Worm (Caenorhabditis elegans) whole organism, early embryonic: ENCODE results near the gene F58F9.4.

ENCODE experiments used
- B0310.2 ChIP-seq: sonication (generic microtip); optimal IDR thresholded peaks from 2 replicates; lab custom pipeline; 2016; ENCODE audit warnings: mild to moderate bottlenecking, missing genetic modification characterization, missing compliant biosample characterization
- F13C5.2 ChIP-seq: sonication (generic microtip); optimal IDR thresholded peaks from 2 replicates; lab custom pipeline; 2017; ENCODE audit warnings: mild to moderate bottlenecking, missing genetic modification characterization, inconsistent platforms, missing compliant biosample characterization
- aly-1 ChIP-seq: sonication (generic microtip); optimal IDR thresholded peaks from 2 replicates; lab custom pipeline; 2016; ENCODE audit warnings: missing genetic modification characterization, missing compliant biosample characterization
- ama-1 ChIP-seq: fragments of 150-350 bp; optimal IDR thresholded peaks from 2 replicates; lab custom pipeline; 2014
- ceh-13 ChIP-seq: fragments of 200-800 bp; sonication (Bioruptor generic); optimal IDR thresholded peaks from 2 replicates; lab custom pipeline; 2018; ENCODE audit warnings: mild to moderate bottlenecking, missing genetic modification characterization, missing compliant biosample characterization
- ceh-36 ChIP-seq: sonication (generic microtip); optimal IDR thresholded peaks from 2 replicates; lab custom pipeline; 2016; ENCODE audit warnings: missing genetic modification characterization, inconsistent platforms, missing compliant biosample characterization
- ets-7 ChIP-seq: sonication (generic microtip); optimal IDR thresholded peaks from 2 replicates; lab custom pipeline; 2016; ENCODE audit warnings: missing genotype, missing genetic modification characterization, missing compliant biosample characterization
- flt-1 ChIP-seq: fragments of 200-800 bp; sonication (Bioruptor generic); IDR thresholded peaks from 2 replicates; pipeline ENCODE4 v1.3.6; 2022; ENCODE audit warnings: missing genetic modification characterization, missing compliant biosample characterization
- hmbx-1 ChIP-seq: sonication (generic microtip); optimal IDR thresholded peaks from 2 replicates; lab custom pipeline; 2016; ENCODE audit warnings: mild to moderate bottlenecking, missing genetic modification characterization, missing compliant biosample characterization
- hmg-4 ChIP-seq: fragments of 200-800 bp; sonication (Bioruptor generic); optimal IDR thresholded peaks from 2 replicates; lab custom pipeline; 2018; ENCODE audit warnings: mild to moderate bottlenecking, missing genetic modification characterization, missing compliant biosample characterization
- hnd-1 ChIP-seq: sonication (generic microtip); optimal IDR thresholded peaks from 2 replicates; lab custom pipeline; 2016; ENCODE audit warnings: missing genetic modification characterization, missing compliant biosample characterization
- pes-1 ChIP-seq: fragments of 200-800 bp; sonication (Bioruptor generic); IDR thresholded peaks from 2 replicates; pipeline ENCODE4 v1.3.6; 2022; ENCODE audit warnings: missing genetic modification reagents, missing genetic modification characterization, missing compliant biosample characterization
- scrt-1 ChIP-seq: fragments of 200-800 bp; sonication (Bioruptor generic); IDR thresholded peaks from 2 replicates; pipeline ENCODE4 v1.3.6; 2022; ENCODE audit warnings: missing genetic modification characterization, missing compliant biosample characterization
- sea-1 ChIP-seq: fragments of 200-800 bp; sonication (Bioruptor generic); conservative IDR thresholded peaks from 2 replicates; pipeline ENCODE4 v1.3.6; 2022; ENCODE audit warnings: missing genetic modification characterization, missing compliant biosample characterization
- tbx-11 ChIP-seq: fragments of 200-800 bp; sonication (Bioruptor generic); IDR thresholded peaks from 2 replicates; pipeline ENCODE4 v1.3.6; 2022; ENCODE audit warnings: missing genetic modification characterization, missing compliant biosample characterization
- tbx-37 ChIP-seq: fragments of 200-800 bp; sonication (Bioruptor generic); conservative IDR thresholded peaks from 2 replicates; pipeline ENCODE4 v1.3.6; 2022; ENCODE audit warnings: missing genetic modification reagents, missing genetic modification characterization, missing compliant biosample characterization
- tra-4 ChIP-seq: sonication (generic microtip); optimal IDR thresholded peaks from 2 replicates; lab custom pipeline; 2017; ENCODE audit warnings: missing genetic modification characterization, missing compliant biosample characterization

The F58F9.4 gene

DNA sequence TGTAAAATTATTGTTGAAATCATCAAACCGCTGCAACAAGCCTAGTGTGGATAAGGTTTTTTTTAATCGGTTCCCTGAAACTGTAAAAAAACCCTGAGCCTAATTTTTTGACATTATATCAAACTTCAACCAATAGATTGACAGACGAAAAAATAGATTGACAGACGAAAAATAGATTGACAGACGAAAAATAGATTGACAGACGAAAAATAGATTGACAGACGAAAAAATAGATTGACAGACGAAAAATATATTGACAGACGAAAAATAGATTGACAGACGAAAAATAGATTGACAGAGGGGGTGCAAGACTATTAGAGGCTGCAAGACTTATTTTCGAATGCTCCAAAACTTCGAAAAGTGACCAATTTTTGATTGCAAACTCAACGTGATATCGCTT lies 20.9 kb upstream of the F58F9.4 start:
- TF ChIP-seq flt-1 (GFP tag; lab: Robert Waterston, UW) (peak; percentile 62), tbx-37 (GFP tag; lab: Robert Waterston, UW) (peak; percentile 44; the same call in 1 of the 2 replicates)

DNA sequence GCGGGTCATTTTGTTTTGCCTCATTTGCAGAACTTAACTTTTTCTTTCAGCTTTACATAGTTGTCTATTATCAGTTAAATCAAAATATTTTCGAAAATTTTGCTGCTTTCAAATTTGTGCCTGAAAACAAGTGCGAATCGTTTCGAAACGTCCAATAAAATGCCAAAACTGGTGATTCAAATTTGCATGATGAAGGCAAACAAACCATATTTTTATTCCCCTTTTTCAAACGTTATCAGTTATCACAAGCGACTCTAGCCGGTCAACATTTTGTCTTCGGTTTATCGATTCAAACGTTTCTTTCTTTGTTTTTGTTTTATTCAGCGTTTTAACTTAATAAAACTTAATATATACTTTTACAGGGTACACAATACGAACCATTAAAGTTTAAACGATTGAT lies 20.2 kb upstream of the F58F9.4 start, which contains the start of the genes ugt-24 and C49A9.6:
Gene ugt-24 (minus strand): TSS at position 147 of the 400 bp plus-strand sequence.
Gene C49A9.6 (plus strand): TSS at position 363 of the 400 bp plus-strand sequence.
- TF ChIP-seq tbx-37 (GFP tag; lab: Robert Waterston, UW) (no peak), ceh-13 (GFP tag; lab: Kevin White, UChicago) (no peak), aly-1 (tag; lab: Kevin White, UChicago) (no peak), tra-4 (no peak), tbx-11 (no peak)

ce11 chrIV:6213403-6213802 lies 17.4 kb upstream of the F58F9.4 start, which contains the start of gene C49A9.5:
C49A9.5 (plus strand) TSS chrIV:6213673.
- TF ChIP-seq hmbx-1 (tag; lab: Kevin White, UChicago) (no peak), tbx-37 (GFP tag; lab: Robert Waterston, UW) (no peak), tbx-11 (no peak), pes-1 (GFP tag; lab: Robert Waterston, UW) (no peak), aly-1 (tag; lab: Kevin White, UChicago) (no peak), ceh-36 (tag; lab: Kevin White, UChicago) (no peak), tra-4 (no peak), hmg-4 (GFP tag; lab: Kevin White, UChicago) (no peak), ets-7 (tag; lab: Kevin White, UChicago) (no peak), sea-1 (GFP tag; lab: Robert Waterston, UW) (no peak), ceh-13 (GFP tag; lab: Kevin White, UChicago) (no peak)

DNA sequence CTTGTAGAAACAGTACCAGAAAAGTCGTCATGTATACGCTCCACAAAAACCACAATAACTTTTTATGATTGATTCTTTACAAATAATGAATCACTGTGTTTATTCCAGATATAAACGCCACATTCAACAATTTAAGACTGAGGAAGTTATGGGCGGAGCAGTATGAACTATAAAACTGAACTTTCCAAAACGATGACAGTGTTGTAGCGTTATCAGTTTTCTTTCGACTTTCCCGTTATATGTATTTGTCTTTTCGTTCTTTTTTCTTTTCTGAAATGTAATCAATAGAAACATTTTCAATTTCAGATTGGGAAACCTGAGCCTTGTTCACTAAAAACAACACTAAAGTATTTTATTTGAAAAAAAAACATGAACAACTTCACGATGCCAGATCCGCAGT lies 13.8 kb upstream of the F58F9.4 start, which contains the start of gene C49A9.9:
Gene C49A9.9 (plus strand): TSS at position 307 of the 400 bp plus-strand sequence.
- TF ChIP-seq sea-1 (GFP tag; lab: Robert Waterston, UW) (no peak), tbx-37 (GFP tag; lab: Robert Waterston, UW) (no peak), tra-4 (no peak), ceh-13 (GFP tag; lab: Kevin White, UChicago) (no peak)

- TF ChIP-seq sea-1 (GFP tag; lab: Robert Waterston, UW) (no peak), tra-4 (no peak), pes-1 (GFP tag; lab: Robert Waterston, UW) (no peak), flt-1 (GFP tag; lab: Robert Waterston, UW) (no peak), ets-7 (tag; lab: Kevin White, UChicago) (no peak), F13C5.2 (tag; lab: Kevin White, UChicago) (no peak), tbx-37 (GFP tag; lab: Robert Waterston, UW) (no peak), aly-1 (tag; lab: Kevin White, UChicago) (no peak), scrt-1 (GFP tag; lab: Robert Waterston, UW) (no peak), ceh-13 (GFP tag; lab: Kevin White, UChicago) (no peak), hmg-4 (GFP tag; lab: Kevin White, UChicago) (no peak), ama-1 (no peak), ceh-36 (tag; lab: Kevin White, UChicago) (no peak), B0310.2 (tag; lab: Kevin White, UChicago) (no peak), tbx-11 (no peak), hmbx-1 (tag; lab: Kevin White, UChicago) (no peak), hnd-1 (tag; lab: Kevin White, UChicago) (no peak)
Observed at ce11 chrIV:6217503-6217902, 13.3 kb upstream of the F58F9.4 start.

DNA sequence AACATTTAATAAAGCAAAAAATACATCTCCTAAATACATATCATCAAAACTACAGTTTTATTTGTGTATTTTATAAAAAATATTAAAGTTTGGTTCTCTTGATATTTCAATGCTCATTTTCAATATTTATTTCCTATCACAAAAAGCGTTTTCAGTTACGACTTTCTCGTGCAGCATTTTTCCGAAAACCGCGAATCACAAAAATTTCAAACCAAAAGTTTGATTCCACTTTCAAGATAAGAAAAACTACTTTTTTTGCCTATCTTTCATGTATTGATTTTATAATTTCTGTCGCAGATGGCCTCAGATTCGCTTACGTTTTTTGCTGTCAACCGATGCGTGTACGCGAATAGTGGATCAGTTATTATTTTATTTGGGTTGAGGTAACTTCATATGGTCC lies 11.4 kb upstream of the F58F9.4 start, which contains the start of gene C49A9.4:
Gene C49A9.4 (plus strand): TSS at position 265 of the 400 bp plus-strand sequence.
- no peak for TF ChIP-seq ama-1
- TF ChIP-seq scrt-1 (GFP tag; lab: Robert Waterston, UW): no peak
- TF ChIP-seq F13C5.2 (tag; lab: Kevin White, UChicago): no peak
- TF ChIP-seq hmg-4 (GFP tag; lab: Kevin White, UChicago): no peak
- no peak for TF ChIP-seq aly-1 (tag; lab: Kevin White, UChicago)
- no peak for TF ChIP-seq hmbx-1 (tag; lab: Kevin White, UChicago)
- TF ChIP-seq ets-7 (tag; lab: Kevin White, UChicago): no peak
- TF ChIP-seq pes-1 (GFP tag; lab: Robert Waterston, UW): no peak
- no peak for TF ChIP-seq tra-4
- no peak for TF ChIP-seq ceh-36 (tag; lab: Kevin White, UChicago)
- no peak for TF ChIP-seq B0310.2 (tag; lab: Kevin White, UChicago)
- TF ChIP-seq sea-1 (GFP tag; lab: Robert Waterston, UW): no peak
- TF ChIP-seq flt-1 (GFP tag; lab: Robert Waterston, UW): no peak
- no peak for TF ChIP-seq ceh-13 (GFP tag; lab: Kevin White, UChicago)
- no peak for TF ChIP-seq hnd-1 (tag; lab: Kevin White, UChicago)
- no peak for TF ChIP-seq tbx-11

- TF ChIP-seq F13C5.2 (tag; lab: Kevin White, UChicago): no peak
- TF ChIP-seq tbx-11: no peak
- no peak for TF ChIP-seq aly-1 (tag; lab: Kevin White, UChicago)
- TF ChIP-seq scrt-1 (GFP tag; lab: Robert Waterston, UW): no peak
- TF ChIP-seq pes-1 (GFP tag; lab: Robert Waterston, UW): no peak
- TF ChIP-seq ets-7 (tag; lab: Kevin White, UChicago): no peak
- TF ChIP-seq tbx-37 (GFP tag; lab: Robert Waterston, UW): no peak
Observed at ce11 chrIV:6221878-6222277, 8.9 kb upstream of the F58F9.4 start, which contains the start of gene C49A9.3. C49A9.3 (plus strand) TSS chrIV:6222089.

DNA sequence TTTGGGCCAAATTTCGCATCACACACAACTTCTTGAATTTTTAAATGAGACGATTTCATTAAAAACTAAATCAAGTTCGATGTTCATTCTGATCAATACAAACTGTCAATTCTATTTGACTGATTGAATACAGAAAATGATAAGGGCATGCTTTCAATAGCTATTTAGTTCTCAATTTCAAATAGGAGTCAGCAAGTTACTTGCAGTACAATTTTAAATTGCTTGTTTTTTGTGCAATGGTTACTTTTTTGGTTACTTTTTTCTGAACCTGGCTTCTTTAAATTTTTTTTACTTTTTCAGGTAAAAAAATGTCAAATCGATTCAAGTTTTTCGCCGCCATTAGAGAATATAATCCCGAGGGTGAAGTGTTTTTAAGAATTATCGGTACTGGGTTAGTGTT lies 5.7 kb upstream of the F58F9.4 start, which contains the start of gene C49A9.2:
Gene C49A9.2 (plus strand): TSS at position 301 of the 400 bp plus-strand sequence.
- TF ChIP-seq tra-4 (no peak), F13C5.2 (tag; lab: Kevin White, UChicago) (no peak), tbx-37 (GFP tag; lab: Robert Waterston, UW) (no peak), ceh-36 (tag; lab: Kevin White, UChicago) (no peak), B0310.2 (tag; lab: Kevin White, UChicago) (no peak), hnd-1 (tag; lab: Kevin White, UChicago) (no peak), ama-1 (no peak), sea-1 (GFP tag; lab: Robert Waterston, UW) (no peak), hmbx-1 (tag; lab: Kevin White, UChicago) (no peak), ets-7 (tag; lab: Kevin White, UChicago) (no peak), pes-1 (GFP tag; lab: Robert Waterston, UW) (no peak), ceh-13 (GFP tag; lab: Kevin White, UChicago) (no peak), flt-1 (GFP tag; lab: Robert Waterston, UW) (no peak), tbx-11 (no peak), hmg-4 (GFP tag; lab: Kevin White, UChicago) (no peak)
